Fruit fly (Drosophila melanogaster) whole organism, pupa: ENCODE results near the gene Cpr65Aw.

ENCODE experiments used
- CG10348 ChIP-seq: fragments of 200-800 bp; sonication (Bioruptor generic); IDR thresholded peaks from 2 replicates; pipeline ENCODE4 v1.3.6; 2022; ENCODE audit warnings: missing biosample characterization, missing genetic modification characterization
- CG12605 ChIP-seq: fragments of 200-800 bp; sonication (Bioruptor generic); IDR thresholded peaks from 2 replicates; pipeline ENCODE4 v1.3.6; 2022; ENCODE audit warnings: missing biosample characterization, missing genetic modification characterization
- CG13204 ChIP-seq: fragments of 200-800 bp; sonication (Bioruptor generic); optimal IDR thresholded peaks from 2 replicates; lab custom pipeline; 2018; ENCODE audit warnings: missing biosample characterization, mild to moderate bottlenecking, missing genetic modification characterization, moderate library complexity
- CG14655 ChIP-seq: fragments of 200-800 bp; sonication (Bioruptor generic); optimal IDR thresholded peaks from 3 replicates; lab custom pipeline; 2017; ENCODE audit warnings: mild to moderate bottlenecking, missing biosample characterization, missing genetic modification reagents, missing genetic modification characterization
- CG15710 ChIP-seq: fragments of 200-800 bp; sonication (Bioruptor generic); optimal IDR thresholded peaks from 2 replicates; lab custom pipeline; 2018; ENCODE audit warnings: missing biosample characterization, mild to moderate bottlenecking, missing genetic modification characterization, moderate library complexity
- CG17806 ChIP-seq: fragments of 200-800 bp; sonication (Bioruptor generic); optimal IDR thresholded peaks from 2 replicates; lab custom pipeline; 2018; ENCODE audit warnings: missing biosample characterization, mild to moderate bottlenecking, missing genetic modification characterization, moderate library complexity
- CG32121 ChIP-seq: fragments of 200-800 bp; sonication (Bioruptor generic); IDR thresholded peaks from 2 replicates; pipeline ENCODE4 v1.3.6; 2022; ENCODE audit warnings: missing biosample characterization, missing genetic modification characterization
- CG34367 ChIP-seq: fragments of 200-800 bp; sonication (Bioruptor generic); optimal IDR thresholded peaks from 2 replicates; lab custom pipeline; 2018; ENCODE audit warnings: missing biosample characterization, mild to moderate bottlenecking, missing genetic modification characterization
- CG4496 ChIP-seq: fragments of 200-800 bp; sonication (Bioruptor generic); IDR thresholded peaks from 3 replicates; pipeline ENCODE4 v1.3.6; 2022; ENCODE audit warnings: missing biosample characterization, missing genetic modification characterization
- CG8159 ChIP-seq: fragments of 200-800 bp; sonication (Bioruptor generic); optimal IDR thresholded peaks from 3 replicates; lab custom pipeline; 2018; ENCODE audit warnings: missing biosample characterization, mild to moderate bottlenecking, missing genetic modification characterization, moderate library complexity
- CG8301 ChIP-seq: fragments of 200-800 bp; sonication (Bioruptor generic); optimal IDR thresholded peaks from 2 replicates; lab custom pipeline; 2018; ENCODE audit warnings: missing biosample characterization, mild to moderate bottlenecking, missing genetic modification characterization
- CG9948 ChIP-seq: fragments of 200-800 bp; sonication (Bioruptor generic); optimal IDR thresholded peaks from 2 replicates; lab custom pipeline; 2018; ENCODE audit warnings: missing biosample characterization, mild to moderate bottlenecking, missing genetic modification characterization, moderate library complexity
- D1 ChIP-seq: fragments of 200-800 bp; sonication (Bioruptor generic); optimal IDR thresholded peaks from 2 replicates; lab custom pipeline; 2018; ENCODE audit warnings: missing biosample characterization, mild to moderate bottlenecking, missing genetic modification characterization, moderate library complexity
- EcR ChIP-seq: fragments of 200-800 bp; sonication (Bioruptor generic); optimal IDR thresholded peaks from 3 replicates; lab custom pipeline; 2019; ENCODE audit warnings: missing biosample characterization, missing genetic modification characterization, mild to moderate bottlenecking, moderate library complexity, missing genetic modification reagents
- Ets98B ChIP-seq: fragments of 200-800 bp; sonication (Bioruptor generic); IDR thresholded peaks from 2 replicates; pipeline ENCODE4 v1.3.6; 2022; ENCODE audit warnings: missing biosample characterization, missing genetic modification characterization
- Pif1A ChIP-seq: fragments of 200-800 bp; sonication (Bioruptor generic); optimal IDR thresholded peaks from 3 replicates; lab custom pipeline; 2016; ENCODE audit warnings: missing biosample characterization, missing genetic modification characterization
- Pif1B ChIP-seq: fragments of 200-800 bp; sonication (Bioruptor generic); optimal IDR thresholded peaks from 3 replicates; lab custom pipeline; 2016; ENCODE audit warnings: missing biosample characterization, missing genetic modification characterization
- Snoo ChIP-seq: fragments of 200-800 bp; sonication (Bioruptor generic); optimal IDR thresholded peaks from 3 replicates; lab custom pipeline; 2017; ENCODE audit warnings: missing biosample characterization, mild to moderate bottlenecking, missing genetic modification characterization, inconsistent platforms
- fd96Ca ChIP-seq: fragments of 200-800 bp; sonication (Bioruptor generic); IDR thresholded peaks from 3 replicates; pipeline ENCODE4 v1.3.6; 2022; ENCODE audit warnings: missing biosample characterization, missing genetic modification characterization
- gl ChIP-seq: fragments of 200-800 bp; sonication (Bioruptor generic); optimal IDR thresholded peaks from 2 replicates; lab custom pipeline; 2018; ENCODE audit warnings: missing biosample characterization, mild to moderate bottlenecking, missing genetic modification characterization
- rn ChIP-seq: fragments of 200-800 bp; sonication (Bioruptor generic); IDR thresholded peaks from 2 replicates; pipeline ENCODE4 v1.3.6; 2022; ENCODE audit warnings: missing biosample characterization, missing genetic modification characterization

Gene Cpr65Aw

dm6 chr3L:6094697-6095096, 47.5 kb downstream of the Cpr65Aw start, which contains the start of the genes CG10467 and loj:
Gene CG10467, minus strand, starts transcription at chr3L:6094747.
Gene loj, plus strand, starts transcription at chr3L:6094987.
- TF ChIP-seq gl (tag; lab: Kevin White, UChicago) (peak; percentile 37), CG8159 (tag; lab: Kevin White, UChicago) (peak; percentile 91), Snoo (tag; lab: Kevin White, UChicago) (peak; percentile 86), CG13204 (GFP tag; lab: Kevin White, UChicago) (no peak), Pif1A (peak; percentile 74), CG10348 (GFP tag; lab: Robert Waterston, UW) (peak; percentile 87), CG9948 (tag; lab: Kevin White, UChicago) (peak; percentile 94), CG15710 (tag; lab: Kevin White, UChicago) (peak; percentile 88), CG4496 (GFP tag; lab: Robert Waterston, UW) (peak; percentile 96), CG12605 (GFP tag; lab: Robert Waterston, UW) (peak; percentile 81), CG8301 (tag; lab: Kevin White, UChicago) (peak; percentile 82), fd96Ca (peak; percentile 87), CG17806 (tag; lab: Kevin White, UChicago) (peak; percentile 94), CG14655 (peak; percentile 88), CG34367 (tag; lab: Kevin White, UChicago) (peak; percentile 85), D1 (tag; lab: Kevin White, UChicago) (peak; percentile 78), rn (GFP tag; lab: Robert Waterston, UW) (peak; percentile 95), CG32121 (GFP tag; lab: Robert Waterston, UW) (peak; percentile 86), Ets98B (GFP tag; lab: Robert Waterston, UW) (peak; percentile 88), EcR (no peak), Pif1B (GFP tag; lab: Kevin White, UChicago) (peak; percentile 72)

dm6 chr3L:6093213-6093612, 49.0 kb downstream of the Cpr65Aw start, which contains the start of gene CG10469:
Gene CG10469, minus strand, starts transcription at chr3L:6093313.
- TF ChIP-seq CG9948 (tag; lab: Kevin White, UChicago) (no peak), D1 (tag; lab: Kevin White, UChicago) (no peak), CG12605 (GFP tag; lab: Robert Waterston, UW) (no peak), CG4496 (GFP tag; lab: Robert Waterston, UW) (no peak)
